Fruit fly (Drosophila melanogaster): Measurements from ENCODE around the gene Upf1.

Gene Upf1

dm6 chrX:11905144-11905543 is at the start of gene Upf1:
TSS of gene Upf1 (minus strand) at chrX:11905371.
- TF ChIP-seq dsf (GFP tag; optimal IDR thresholded peaks at IDR 0.05; ENCODE audit: borderline replicate concordance): no peak
- TF ChIP-seq ey (GFP tag; optimal IDR thresholded peaks at IDR 0.05): peak; percentile 6
- peak; percentile 83 for TF ChIP-seq fru (GFP tag; optimal IDR thresholded peaks at IDR 0.05)

DNA sequence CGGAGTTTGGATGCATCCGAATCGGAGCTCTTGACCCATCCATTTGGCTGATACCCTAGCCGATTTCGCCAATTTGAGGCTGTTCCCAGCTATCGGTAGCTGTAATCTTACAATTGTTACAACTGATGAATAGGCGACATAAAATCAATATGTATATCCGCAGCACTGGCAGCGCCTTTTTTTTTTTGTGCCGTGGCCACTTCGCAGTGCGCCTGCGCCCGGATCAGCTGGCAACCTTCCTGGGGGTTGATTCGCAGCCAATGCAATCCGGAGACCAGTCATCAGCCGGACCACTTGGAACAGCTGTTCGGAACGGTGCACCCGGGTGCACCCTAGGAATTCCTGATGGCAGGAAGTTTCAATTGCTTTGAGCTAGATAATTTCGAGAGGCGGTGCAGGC is 25.6 kb upstream of the Upf1 start, which contains the start of gene Pdzd8:
TSS of gene Pdzd8 (minus strand) at position 125 of the 400 bp plus-strand sequence.
- TF ChIP-seq Sp1 (GFP tag; optimal IDR thresholded peaks at IDR 0.05) (no peak), sv (GFP tag; optimal IDR thresholded peaks at IDR 0.05) (no peak), Dfd (GFP tag; optimal IDR thresholded peaks at IDR 0.05) (no peak), OdsH (GFP tag; optimal IDR thresholded peaks at IDR 0.05) (no peak), Abd-B (GFP tag; optimal IDR thresholded peaks at IDR 0.05) (no peak), CG32264 (GFP tag; optimal IDR thresholded peaks at IDR 0.05) (no peak)

DNA sequence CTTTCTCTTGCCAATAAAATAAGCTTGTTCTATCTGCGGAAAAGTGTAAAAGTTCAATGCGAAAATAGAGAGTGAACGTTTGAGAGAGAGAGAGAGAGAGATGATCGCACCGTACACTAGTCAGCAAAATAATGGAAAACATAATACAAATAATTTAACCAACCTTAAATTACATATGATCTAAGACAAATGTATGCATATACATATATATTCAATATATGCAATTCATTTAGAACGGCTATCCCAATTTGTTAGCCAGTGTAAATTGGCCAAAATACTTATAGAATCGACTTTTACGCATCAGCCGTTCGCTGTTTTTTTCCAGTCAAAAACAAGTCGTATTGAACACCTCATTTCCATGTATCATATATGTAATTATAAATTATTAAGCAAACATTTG is 20.0 kb upstream of the Upf1 start:
- TF ChIP-seq lola (GFP tag; optimal IDR thresholded peaks at IDR 0.05): no peak
- peak; percentile 55 for TF ChIP-seq fru (GFP tag; optimal IDR thresholded peaks at IDR 0.05)
- peak; percentile 2 for TF ChIP-seq Hr83 (GFP tag; optimal IDR thresholded peaks at IDR 0.05; ENCODE audit: poor library complexity, severe bottlenecking)
- peak; percentile 30 for TF ChIP-seq CG9705 (GFP tag; optimal IDR thresholded peaks at IDR 0.05)
- peak; percentile 80 for TF ChIP-seq h (GFP tag; optimal IDR thresholded peaks at IDR 0.05)
- TF ChIP-seq Dif (GFP tag; optimal IDR thresholded peaks at IDR 0.05; ENCODE audit: partially characterized antibody): no peak
- TF ChIP-seq CG32264 (GFP tag; optimal IDR thresholded peaks at IDR 0.05): peak; percentile 42
- TF ChIP-seq OdsH (GFP tag; optimal IDR thresholded peaks at IDR 0.05): peak; percentile 57
- no peak for TF ChIP-seq dsf (GFP tag; optimal IDR thresholded peaks at IDR 0.05; ENCODE audit: borderline replicate concordance)
- TF ChIP-seq Hnf4 (GFP tag; optimal IDR thresholded peaks at IDR 0.05): peak; percentile 59
- TF ChIP-seq Hr78 (GFP tag; optimal IDR thresholded peaks at IDR 0.05): no peak
- TF ChIP-seq sage (GFP tag; optimal IDR thresholded peaks at IDR 0.05): peak; percentile 60
- no peak for TF ChIP-seq Mio (GFP tag; optimal IDR thresholded peaks at IDR 0.05)
- no peak for TF ChIP-seq CrebA (GFP tag; optimal IDR thresholded peaks at IDR 0.05; ENCODE audit: borderline replicate concordance)
- TF ChIP-seq sv (GFP tag; optimal IDR thresholded peaks at IDR 0.05): no peak
- TF ChIP-seq Rel (GFP tag; optimal IDR thresholded peaks at IDR 0.05): no peak
- TF ChIP-seq Rel (tag; optimal IDR thresholded peaks at IDR 0.05): peak; percentile 56
- peak; percentile 47 for TF ChIP-seq dmrt93B (GFP tag; optimal IDR thresholded peaks at IDR 0.05)
- peak; percentile 23 for TF ChIP-seq woc (GFP tag; optimal IDR thresholded peaks at IDR 0.05)
- no peak for TF ChIP-seq N (GFP tag; optimal IDR thresholded peaks at IDR 0.05)
- peak; percentile 68 for TF ChIP-seq brk (GFP tag; optimal IDR thresholded peaks at IDR 0.05)
- TF ChIP-seq pan (optimal IDR thresholded peaks at IDR 0.05): no peak
- peak; percentile 29 for TF ChIP-seq psq (GFP tag; optimal IDR thresholded peaks at IDR 0.05)
- TF ChIP-seq br (GFP tag; optimal IDR thresholded peaks at IDR 0.05): peak; percentile 19
- TF ChIP-seq usp (GFP tag; optimal IDR thresholded peaks at IDR 0.05): no peak
- no peak for TF ChIP-seq tai (GFP tag; optimal IDR thresholded peaks at IDR 0.05)
- no peak for TF ChIP-seq dl (GFP tag; optimal IDR thresholded peaks at IDR 0.05; ENCODE audit: insufficient read depth in 1 of 2, partially characterized antibody in 2 of 2)
- TF ChIP-seq Abd-B (GFP tag; optimal IDR thresholded peaks at IDR 0.05): no peak
- TF ChIP-seq Myc (optimal IDR thresholded peaks at IDR 0.05): no peak
- TF ChIP-seq jim (GFP tag; optimal IDR thresholded peaks at IDR 0.05): no peak
- TF ChIP-seq foxo (GFP tag; optimal IDR thresholded peaks at IDR 0.05): peak in 1 of 2 experiments; percentile 67
- no peak for TF ChIP-seq Vsx2 (GFP tag; optimal IDR thresholded peaks at IDR 0.05; ENCODE audit: partially characterized antibody)
- peak; percentile 69 for TF ChIP-seq ey (GFP tag; optimal IDR thresholded peaks at IDR 0.05)
- no peak for TF ChIP-seq Dfd (GFP tag; optimal IDR thresholded peaks at IDR 0.05)
- peak; percentile 68 for TF ChIP-seq rgr (GFP tag; optimal IDR thresholded peaks at IDR 0.05)
- TF ChIP-seq Sp1 (GFP tag; optimal IDR thresholded peaks at IDR 0.05): peak; percentile 75
- peak; percentile 88 for TF ChIP-seq HLH106 (tag; optimal IDR thresholded peaks at IDR 0.05)
- no peak for TF ChIP-seq GATAd (GFP tag; optimal IDR thresholded peaks at IDR 0.05)
- no peak for TF ChIP-seq Jra (GFP tag; optimal IDR thresholded peaks at IDR 0.05)

Measured in whole organism, wandering third instar larva.